Fruit fly (Drosophila melanogaster): ENCODE results near the gene Hsp26.

- no peak for TF ChIP-seq CG17186 (GFP tag; optimal IDR thresholded peaks at IDR 0.05)
- no peak for TF ChIP-seq CG13775 (GFP tag; optimal IDR thresholded peaks at IDR 0.05)
- no peak for TF ChIP-seq H15 (GFP tag; IDR thresholded peaks at IDR 0.05)
- no peak for TF ChIP-seq ac (GFP tag; optimal IDR thresholded peaks at IDR 0.05)
- no peak for TF ChIP-seq CG9727 (GFP tag; optimal IDR thresholded peaks at IDR 0.05)
- no peak for TF ChIP-seq CG4282 (GFP tag; optimal IDR thresholded peaks at IDR 0.05)
Observed at dm6 chr3L:9372278-9372975, 4.8 kb downstream of the Hsp26 start, which contains the start of the genes Hsp67Bc, CG4456 and Hsp22.
